Worm (Caenorhabditis elegans) whole organism, mixed stage, embryonic: ENCODE results near the gene nlp-26.
A peak's percentile ranks its signal among the peaks of the same experiment; 100 is the strongest.

Source experiments
- M03D4.4 ChIP-seq: sonication (generic microtip); optimal IDR thresholded peaks from 2 replicates; lab custom pipeline; 2017; ENCODE audit warnings: mild to moderate bottlenecking, missing genetic modification characterization, missing compliant biosample characterization
- bed-3 ChIP-seq: fragments of 200-800 bp; sonication (Bioruptor generic); optimal IDR thresholded peaks from 3 replicates; lab custom pipeline; 2018; ENCODE audit warnings: mild to moderate bottlenecking, missing genetic modification characterization, moderate library complexity, missing compliant biosample characterization
- ceh-43 ChIP-seq: fragments of 200-800 bp; sonication (Bioruptor generic); optimal IDR thresholded peaks from 2 replicates; lab custom pipeline; 2018; ENCODE audit warnings: mild to moderate bottlenecking, missing genetic modification characterization, moderate library complexity, missing compliant biosample characterization
- ceh-83 ChIP-seq: fragments of 200-800 bp; sonication (Bioruptor generic); optimal IDR thresholded peaks from 2 replicates; lab custom pipeline; 2018; ENCODE audit warnings: mild to moderate bottlenecking, missing genetic modification characterization, missing compliant biosample characterization
- ces-1 ChIP-seq: fragments of 150-350 bp; optimal IDR thresholded peaks from 2 replicates; lab custom pipeline; 2014; ENCODE audit warnings: missing biosample characterization, missing genetic modification reagents, missing genetic modification characterization
- drap-1 ChIP-seq: fragments of 200-800 bp; sonication (Bioruptor generic); optimal IDR thresholded peaks from 3 replicates; lab custom pipeline; 2018; ENCODE audit warnings: mild to moderate bottlenecking, missing genetic modification characterization, missing compliant biosample characterization
- elt-1 ChIP-seq: sonication (generic microtip); optimal IDR thresholded peaks from 2 replicates; lab custom pipeline; 2017; ENCODE audit warnings: missing genetic modification characterization, mild to moderate bottlenecking, missing compliant biosample characterization, antibody characterized with exemption, moderate library complexity, borderline replicate concordance; ENCODE audit not compliant: insufficient read depth
- flh-1 ChIP-seq: fragments of 200-800 bp; sonication (Bioruptor generic); optimal IDR thresholded peaks from 2 replicates; lab custom pipeline; 2018; ENCODE audit warnings: mild to moderate bottlenecking, missing genetic modification characterization, moderate library complexity, missing compliant biosample characterization
- ham-2 ChIP-seq: fragments of 200-800 bp; sonication (Bioruptor generic); optimal IDR thresholded peaks from 2 replicates; lab custom pipeline; 2018; ENCODE audit warnings: mild to moderate bottlenecking, missing genetic modification characterization, missing compliant biosample characterization
- hlh-1 ChIP-seq: fragments of 150-350 bp; optimal IDR thresholded peaks from 2 replicates; lab custom pipeline; 2014; ENCODE audit warnings: missing biosample characterization, missing genetic modification reagents, missing genetic modification characterization
- lin-13 ChIP-seq: fragments of 150-350 bp; optimal IDR thresholded peaks from 2 replicates; lab custom pipeline; 2014; ENCODE audit warnings: missing biosample characterization, missing genetic modification characterization
- lin-32 ChIP-seq: fragments of 200-800 bp; sonication (Bioruptor generic); optimal IDR thresholded peaks from 2 replicates; lab custom pipeline; 2018; ENCODE audit warnings: mild to moderate bottlenecking, missing genetic modification characterization, missing compliant biosample characterization
- mab-5 ChIP-seq: fragments of 150-350 bp; optimal IDR thresholded peaks from 2 replicates; lab custom pipeline; 2014; ENCODE audit warnings: missing biosample characterization, missing genetic modification characterization
- mep-1 ChIP-seq: fragments of 150-350 bp; optimal IDR thresholded peaks from 2 replicates; lab custom pipeline; 2017; ENCODE audit warnings: missing biosample characterization, missing genetic modification reagents, missing genetic modification characterization, inconsistent platforms
- mls-2 ChIP-seq: sonication (generic microtip); optimal IDR thresholded peaks from 2 replicates; lab custom pipeline; 2016; ENCODE audit warnings: mild to moderate bottlenecking, missing genetic modification characterization, moderate library complexity, missing compliant biosample characterization
- nhr-12 ChIP-seq: fragments of 150-350 bp; optimal IDR thresholded peaks from 2 replicates; lab custom pipeline; 2014; ENCODE audit warnings: missing biosample characterization, missing genetic modification characterization
- nhr-2 ChIP-seq: fragments of 150-350 bp; optimal IDR thresholded peaks from 2 replicates; lab custom pipeline; 2014; ENCODE audit warnings: missing biosample characterization, missing genetic modification characterization
- nhr-237 ChIP-seq: fragments of 150-350 bp; optimal IDR thresholded peaks from 2 replicates; lab custom pipeline; 2014; ENCODE audit warnings: missing biosample characterization, missing genetic modification characterization
- nhr-28 ChIP-seq: fragments of 150-350 bp; optimal IDR thresholded peaks from 2 replicates; lab custom pipeline; 2014; ENCODE audit warnings: missing biosample characterization, missing genetic modification characterization
- pha-4 ChIP-seq: fragments of 150-350 bp; optimal IDR thresholded peaks from 2 replicates; lab custom pipeline; 2018; ENCODE audit warnings: missing biosample characterization, missing genetic modification reagents, missing genetic modification characterization
- snpc-4 ChIP-seq: fragments of 150-350 bp; optimal IDR thresholded peaks from 2 replicates; lab custom pipeline; 2014; ENCODE audit warnings: missing biosample characterization, missing genetic modification characterization
- sptf-1 ChIP-seq: sonication (generic microtip); optimal IDR thresholded peaks from 2 replicates; lab custom pipeline; 2017; ENCODE audit warnings: mild to moderate bottlenecking, missing genetic modification characterization, moderate library complexity, missing compliant biosample characterization
- tbx-8 ChIP-seq: fragments of 200-800 bp; sonication (Bioruptor generic); optimal IDR thresholded peaks from 2 replicates; lab custom pipeline; 2018; ENCODE audit warnings: mild to moderate bottlenecking, missing genetic modification characterization, moderate library complexity, missing compliant biosample characterization
- unc-120 ChIP-seq: sonication (generic microtip); optimal IDR thresholded peaks from 2 replicates; lab custom pipeline; 2017; ENCODE audit warnings: missing genetic modification characterization, missing compliant biosample characterization; ENCODE audit not compliant: poor library complexity, severe bottlenecking
- unc-39 ChIP-seq: fragments of 150-350 bp; optimal IDR thresholded peaks from 2 replicates; lab custom pipeline; 2014; ENCODE audit warnings: missing biosample characterization, missing genetic modification characterization
- unc-62 ChIP-seq: fragments of 150-350 bp; optimal IDR thresholded peaks from 2 replicates; lab custom pipeline; 2014; ENCODE audit warnings: missing biosample characterization, missing genetic modification reagents, missing genetic modification characterization
- zip-8 ChIP-seq: fragments of 150-350 bp; optimal IDR thresholded peaks from 2 replicates; lab custom pipeline; 2014; ENCODE audit warnings: missing biosample characterization, missing genetic modification characterization
- ztf-11 ChIP-seq: fragments of 150-350 bp; optimal IDR thresholded peaks from 2 replicates; lab custom pipeline; 2014; ENCODE audit warnings: missing biosample characterization, missing genetic modification characterization

The nlp-26 gene

DNA sequence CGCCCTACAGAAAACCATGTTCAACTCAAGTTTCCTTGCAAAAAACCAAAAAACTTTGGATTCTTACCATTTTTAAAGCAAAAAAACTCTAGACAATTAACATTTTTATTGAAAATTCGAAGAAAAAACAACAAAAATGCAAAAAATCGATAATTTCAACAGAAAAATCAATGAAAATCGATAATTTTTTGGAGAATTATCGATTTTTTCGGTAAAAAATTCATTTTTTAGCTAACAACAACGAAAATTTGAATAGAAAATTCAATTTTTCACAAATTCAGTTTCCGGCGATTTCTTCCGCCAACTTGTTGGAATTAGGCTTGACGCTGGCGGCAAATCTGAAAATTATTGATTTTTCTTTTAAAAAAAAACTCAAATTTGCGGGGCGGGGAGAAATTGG lies 19.7 kb downstream of the nlp-26 start:
- no peak for TF ChIP-seq nhr-237 (tag; lab: Kevin White, UChicago)
- no peak for TF ChIP-seq ztf-11 (tag; lab: Kevin White, UChicago)
- no peak for TF ChIP-seq flh-1 (GFP tag; lab: Kevin White, UChicago)
- no peak for TF ChIP-seq lin-13 (tag; lab: Kevin White, UChicago)
- TF ChIP-seq pha-4 (tag; lab: Kevin White, UChicago), result no peak
- TF ChIP-seq ham-2 (GFP tag; lab: Kevin White, UChicago), result no peak
- no peak for TF ChIP-seq unc-62
- TF ChIP-seq snpc-4 (tag; lab: Kevin White, UChicago), result no peak
- no peak for TF ChIP-seq nhr-2 (tag; lab: Kevin White, UChicago)
- TF ChIP-seq unc-120 (tag; lab: Kevin White, UChicago), result no peak
- no peak for TF ChIP-seq bed-3 (GFP tag; lab: Kevin White, UChicago)
- no peak for TF ChIP-seq tbx-8
- TF ChIP-seq mab-5, result no peak
- TF ChIP-seq hlh-1 (tag; lab: Kevin White, UChicago), result no peak
- no peak for TF ChIP-seq nhr-28
- TF ChIP-seq elt-1 (tag; lab: Kevin White, UChicago), result no peak
- TF ChIP-seq unc-39, result no peak

DNA sequence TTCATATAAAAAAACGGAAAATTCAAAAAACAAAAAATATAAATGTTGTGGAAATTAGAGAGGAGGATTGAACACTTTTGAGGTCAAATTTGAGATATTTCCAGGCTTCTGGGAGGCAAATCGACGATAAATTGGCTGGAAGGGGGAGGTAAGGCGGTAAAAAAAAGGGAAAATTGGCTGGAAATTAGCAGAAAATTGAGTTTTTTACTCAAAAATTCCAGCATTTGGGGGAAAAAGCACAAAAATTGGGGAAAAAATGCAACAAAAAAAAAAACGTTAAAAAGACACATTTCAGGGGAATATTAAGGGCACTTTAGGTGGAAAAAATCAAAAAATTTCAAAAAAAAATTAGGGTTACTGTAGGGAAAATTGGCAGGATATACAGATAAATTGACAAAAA lies 20.9 kb downstream of the nlp-26 start:
- TF ChIP-seq drap-1 (GFP tag; lab: Kevin White, UChicago) (no peak), sptf-1 (tag; lab: Kevin White, UChicago) (peak; percentile 19), ham-2 (GFP tag; lab: Kevin White, UChicago) (no peak), ztf-11 (tag; lab: Kevin White, UChicago) (no peak), lin-13 (tag; lab: Kevin White, UChicago) (no peak)

- TF ChIP-seq drap-1 (GFP tag; lab: Kevin White, UChicago), result peak; percentile 14
Observed at ce11 chrV:19635525-19636193, 22.4 kb downstream of the nlp-26 start.

DNA sequence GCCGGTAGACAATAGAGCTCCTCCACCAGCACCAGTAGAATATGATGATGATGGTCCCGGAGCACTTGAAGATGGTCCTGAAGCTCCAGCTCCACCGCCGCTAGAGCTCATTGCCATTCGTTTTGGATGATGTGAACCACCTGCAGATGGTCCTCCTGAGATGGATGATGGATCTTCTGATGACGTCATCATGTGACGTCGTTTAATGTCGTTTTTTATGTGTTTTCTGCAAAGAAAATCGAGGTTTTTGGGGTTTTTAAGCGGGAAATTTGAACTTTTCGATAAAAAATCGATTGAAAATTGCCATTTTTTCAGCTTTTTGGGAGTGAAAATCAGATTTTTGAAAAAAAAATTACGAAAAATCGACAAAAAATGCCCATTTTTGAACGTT lies 22.9 kb downstream of the nlp-26 start:
- TF ChIP-seq zip-8 (tag; lab: Kevin White, UChicago), result peak; percentile 93
- no peak for TF ChIP-seq unc-62

DNA sequence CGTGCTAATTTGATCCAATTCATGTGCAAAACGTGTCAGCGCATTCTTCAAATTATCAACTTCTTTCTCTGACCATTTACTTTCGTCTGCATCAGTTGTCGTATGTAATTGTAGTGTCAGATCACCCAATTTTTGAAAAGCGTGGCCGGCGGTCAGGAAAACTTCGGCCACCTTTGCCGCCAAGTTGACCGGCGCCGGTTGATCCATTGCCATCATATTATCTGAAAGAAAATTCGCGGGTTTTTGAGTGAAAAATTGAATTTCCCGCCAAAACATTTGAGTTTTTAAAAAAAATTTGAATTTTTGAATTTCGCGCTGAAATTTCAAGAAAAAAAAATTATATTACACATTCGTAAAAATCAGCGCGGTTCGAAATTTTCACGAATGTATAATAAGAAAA lies 24.6 kb downstream of the nlp-26 start:
- TF ChIP-seq nhr-12 (tag; lab: Kevin White, UChicago), result no peak
- no peak for TF ChIP-seq flh-1 (GFP tag; lab: Kevin White, UChicago)
- TF ChIP-seq ceh-83 (GFP tag; lab: Kevin White, UChicago), result no peak
- no peak for TF ChIP-seq tbx-8
- TF ChIP-seq lin-32, result no peak
- no peak for TF ChIP-seq M03D4.4 (tag; lab: Kevin White, UChicago)
- no peak for TF ChIP-seq nhr-28
- no peak for TF ChIP-seq pha-4 (tag; lab: Kevin White, UChicago)
- TF ChIP-seq, all 35 proteins: peak for 0

DNA sequence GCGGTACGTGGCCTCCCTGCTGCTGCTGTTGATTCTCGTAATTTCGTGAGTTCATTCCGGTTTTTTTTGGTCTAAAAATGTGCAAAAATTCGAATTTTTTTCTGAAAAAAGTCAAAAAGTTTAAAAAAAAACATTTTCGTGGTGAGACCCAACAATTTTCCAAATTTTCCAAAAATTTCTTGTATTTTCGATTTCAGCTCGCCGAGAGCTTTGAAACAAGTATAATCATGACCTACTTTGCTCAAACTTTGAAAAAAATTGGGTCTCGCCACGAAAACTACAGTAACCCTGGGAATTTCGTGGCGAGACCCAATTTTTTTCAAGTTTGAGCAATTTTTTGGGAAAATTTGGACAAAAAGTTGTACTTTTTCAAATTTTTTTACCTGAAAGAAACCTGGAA lies 27.5 kb downstream of the nlp-26 start, which contains the start of gene Y43F8C.6:
TSS of gene Y43F8C.6 (minus strand) at position 101 of the 400 bp plus-strand sequence.
- no peak for TF ChIP-seq hlh-1 (tag; lab: Kevin White, UChicago)
- no peak for TF ChIP-seq sptf-1 (tag; lab: Kevin White, UChicago)
- TF ChIP-seq mep-1, result no peak
- no peak for TF ChIP-seq mls-2
- TF ChIP-seq unc-39, result no peak
- no peak for TF ChIP-seq M03D4.4 (tag; lab: Kevin White, UChicago)
- no peak for TF ChIP-seq ces-1 (GFP tag; lab: Kevin White, UChicago)
- no peak for TF ChIP-seq unc-120 (tag; lab: Kevin White, UChicago)
- TF ChIP-seq ham-2 (GFP tag; lab: Kevin White, UChicago), result no peak
- no peak for TF ChIP-seq ceh-43
